Fruit fly (Drosophila melanogaster) whole organism: ENCODE measurements around the gene Cog4.

Source experiments
- CG8478 ChIP-seq: fragments of >200 bp; optimal IDR thresholded peaks from 2 replicates; lab custom pipeline; 2018; ENCODE audit warnings: inconsistent platforms
- Dll ChIP-seq: fragments of >200 bp; optimal IDR thresholded peaks from 2 replicates; lab custom pipeline; 2017
- EcR ChIP-seq, 2 experiments: fragments of >200 bp; optimal IDR thresholded peaks; 2 replicates each; lab custom pipeline; 2017; ENCODE audit warnings: missing biosample characterization in 2 of 2, missing genetic modification characterization in 2 of 2, missing genetic modification reagents in 2 of 2
- pan ChIP-seq: fragments of >200 bp; optimal IDR thresholded peaks from 2 replicates; lab custom pipeline; 2017
- psq ChIP-seq: fragments of >200 bp; optimal IDR thresholded peaks from 2 replicates; lab custom pipeline; 2017
- usp ChIP-seq: fragments of >200 bp; optimal IDR thresholded peaks from 2 replicates; lab custom pipeline; 2017; ENCODE audit warnings: missing biosample characterization, missing genetic modification characterization, mixed read lengths

The Cog4 gene

dm6 chr2L:10488484-10489223, at the start of gene Cog4, which contains the start of gene CG6144:
Gene Cog4, minus strand, starts transcription at chr2L:10488622.
Gene CG6144, plus strand, starts transcription at chr2L:10488694.
- TF ChIP-seq CG8478 (lab: Kevin White, UChicago) (no peak), EcR (GFP tag; optimal IDR thresholded peaks at IDR 0.05; lab: Kevin White, UChicago) (no peak), Dll (lab: Kevin White, UChicago) (no peak), psq (lab: Kevin White, UChicago) (no peak), pan (no peak), usp (GFP tag; lab: Kevin White, UChicago) (no peak)

- TF ChIP-seq psq (lab: Kevin White, UChicago) (no peak), Dll (lab: Kevin White, UChicago) (no peak), CG8478 (lab: Kevin White, UChicago) (no peak)
Measured at dm6 chr2L:10534022-10534421, 45.6 kb upstream of the Cog4 start, which contains the start of gene CG18302. Gene CG18302, plus strand, starts transcription at chr2L:10534322.

- TF ChIP-seq CG8478 (lab: Kevin White, UChicago): no peak
- TF ChIP-seq psq (lab: Kevin White, UChicago): no peak
- TF ChIP-seq usp (GFP tag; lab: Kevin White, UChicago): no peak
- TF ChIP-seq Dll (lab: Kevin White, UChicago): no peak
Measured at dm6 chr2L:10531521-10531920, 43.1 kb upstream of the Cog4 start, which contains the start of gene CG18301. Gene CG18301, plus strand, starts transcription at chr2L:10531821.

- TF ChIP-seq usp (GFP tag; lab: Kevin White, UChicago): no peak
- no peak for TF ChIP-seq CG8478 (lab: Kevin White, UChicago)
- TF ChIP-seq pan: no peak
- TF ChIP-seq EcR (GFP tag; optimal IDR thresholded peaks at IDR 0.05; lab: Kevin White, UChicago): no peak
- no peak for TF ChIP-seq psq (lab: Kevin White, UChicago)
- TF ChIP-seq Dll (lab: Kevin White, UChicago): no peak
Measured at dm6 chr2L:10530089-10530488, 41.7 kb upstream of the Cog4 start.

- no peak for TF ChIP-seq psq (lab: Kevin White, UChicago)
- TF ChIP-seq CG8478 (lab: Kevin White, UChicago): no peak
- no peak for TF ChIP-seq pan
- TF ChIP-seq EcR (GFP tag; optimal IDR thresholded peaks at IDR 0.05; lab: Kevin White, UChicago): no peak
- TF ChIP-seq Dll (lab: Kevin White, UChicago): no peak
- TF ChIP-seq usp (GFP tag; lab: Kevin White, UChicago): no peak
Measured at dm6 chr2L:10528984-10529383, 40.6 kb upstream of the Cog4 start.

dm6 chr2L:10526953-10527584, 38.6 kb upstream of the Cog4 start, which contains the start of gene Lip4:
Gene Lip4, plus strand, starts transcription at chr2L:10527572.
- no peak for TF ChIP-seq CG8478 (lab: Kevin White, UChicago)
- TF ChIP-seq pan: no peak
- no peak for TF ChIP-seq EcR (GFP tag; optimal IDR thresholded peaks at IDR 0.05; lab: Kevin White, UChicago)
- TF ChIP-seq Dll (lab: Kevin White, UChicago): no peak
- TF ChIP-seq usp (GFP tag; lab: Kevin White, UChicago): no peak
- TF ChIP-seq psq (lab: Kevin White, UChicago): no peak

dm6 chr2L:10522174-10522893, 33.9 kb upstream of the Cog4 start:
- TF ChIP-seq psq (lab: Kevin White, UChicago): no peak
- TF ChIP-seq pan: no peak
- no peak for TF ChIP-seq usp (GFP tag; lab: Kevin White, UChicago)
- TF ChIP-seq Dll (lab: Kevin White, UChicago): no peak
- no peak for TF ChIP-seq EcR (GFP tag; optimal IDR thresholded peaks at IDR 0.05; lab: Kevin White, UChicago)
- no peak for TF ChIP-seq CG8478 (lab: Kevin White, UChicago)

dm6 chr2L:10519225-10519624, 30.8 kb upstream of the Cog4 start:
- TF ChIP-seq pan (no peak), psq (lab: Kevin White, UChicago) (no peak), EcR (GFP tag; optimal IDR thresholded peaks at IDR 0.05; lab: Kevin White, UChicago) (no peak), usp (GFP tag; lab: Kevin White, UChicago) (no peak), Dll (lab: Kevin White, UChicago) (no peak), CG8478 (lab: Kevin White, UChicago) (no peak)

dm6 chr2L:10517085-10517484, 28.7 kb upstream of the Cog4 start, which contains the start of the genes Fatp1 and Lrr47:
Gene Fatp1, minus strand, starts transcription at chr2L:10517218.
Gene Lrr47, plus strand, starts transcription at chr2L:10517335.
- TF ChIP-seq usp (GFP tag; lab: Kevin White, UChicago): no peak
- no peak for TF ChIP-seq psq (lab: Kevin White, UChicago)
- no peak for TF ChIP-seq CG8478 (lab: Kevin White, UChicago)
- no peak for TF ChIP-seq pan
- no peak for TF ChIP-seq EcR (GFP tag; optimal IDR thresholded peaks at IDR 0.05; lab: Kevin White, UChicago)
- TF ChIP-seq Dll (lab: Kevin White, UChicago): no peak

- TF ChIP-seq usp (GFP tag; lab: Kevin White, UChicago): no peak
- no peak for TF ChIP-seq pan
- TF ChIP-seq psq (lab: Kevin White, UChicago): no peak
- no peak for TF ChIP-seq Dll (lab: Kevin White, UChicago)
- TF ChIP-seq CG8478 (lab: Kevin White, UChicago): no peak
- no peak for TF ChIP-seq EcR (GFP tag; optimal IDR thresholded peaks at IDR 0.05; lab: Kevin White, UChicago)
Measured at dm6 chr2L:10516470-10517048, 28.1 kb upstream of the Cog4 start.
